Worm (Caenorhabditis elegans): Measurements from ENCODE around the gene T27E7.4.

DNA sequence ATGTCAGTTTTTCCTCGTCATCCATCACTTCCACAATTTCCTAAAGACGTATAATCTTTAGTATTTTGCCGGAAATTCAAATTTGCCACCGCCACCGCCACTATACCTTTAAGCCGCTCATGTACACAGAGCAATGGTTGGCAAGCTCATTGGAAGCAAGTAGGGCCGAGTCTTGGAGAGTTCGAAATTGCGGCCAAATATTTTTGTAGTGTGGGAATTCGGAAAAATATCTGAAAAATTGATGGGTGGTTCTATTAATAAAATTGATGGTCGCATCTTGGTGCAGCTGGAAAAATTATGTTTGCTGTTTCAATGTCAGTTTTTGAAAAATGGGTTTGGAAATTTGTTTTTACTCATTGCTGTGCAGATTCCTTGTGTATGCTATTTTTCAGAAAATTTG, 36.8 kb upstream of the T27E7.4 start:
- TF ChIP-seq tbx-11 (GFP tag; IDR thresholded peaks at IDR 0.05): no peak
- TF ChIP-seq flt-1 (GFP tag; IDR thresholded peaks at IDR 0.05): no peak
- TF ChIP-seq ceh-36 (tag; optimal IDR thresholded peaks at IDR 0.05): no peak
- no peak for TF ChIP-seq B0310.2 (tag; optimal IDR thresholded peaks at IDR 0.05)
- no peak for TF ChIP-seq ama-1 (optimal IDR thresholded peaks at IDR 0.05)
- no peak for TF ChIP-seq hmg-4 (GFP tag; optimal IDR thresholded peaks at IDR 0.05)
- TF ChIP-seq F13C5.2 (tag; optimal IDR thresholded peaks at IDR 0.05): no peak
- TF ChIP-seq sea-1 (GFP tag; conservative IDR thresholded peaks at IDR 0.05): no peak
- no peak for TF ChIP-seq ceh-13 (GFP tag; optimal IDR thresholded peaks at IDR 0.05)
- no peak for TF ChIP-seq hmbx-1 (tag; optimal IDR thresholded peaks at IDR 0.05)
- TF ChIP-seq ets-7 (tag; optimal IDR thresholded peaks at IDR 0.05): no peak
- TF ChIP-seq aly-1 (tag; optimal IDR thresholded peaks at IDR 0.05): no peak
- TF ChIP-seq pes-1 (GFP tag; IDR thresholded peaks at IDR 0.05): no peak

All from whole organism, early embryonic.